Worm (Caenorhabditis elegans): ENCODE results near the gene gpa-1.

DNA sequence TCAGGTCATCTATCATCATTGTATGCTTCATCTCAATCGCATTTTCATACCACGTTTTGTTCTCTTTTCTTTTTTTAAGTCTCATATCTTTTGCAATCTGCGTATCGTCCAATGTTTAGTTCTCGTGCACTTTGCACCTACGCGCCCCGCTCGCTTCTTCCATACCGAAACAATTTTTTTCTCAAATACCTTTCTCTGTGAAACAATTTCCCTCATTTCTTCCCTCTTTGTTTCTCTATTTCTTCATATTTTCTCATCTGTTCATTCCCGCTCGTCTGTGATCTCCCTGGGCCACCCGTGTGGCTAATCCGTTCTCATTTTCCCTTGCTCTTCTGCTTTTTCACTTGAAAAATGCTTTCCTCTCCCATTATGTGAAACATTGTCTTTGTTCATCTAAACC lies 37.2 kb downstream of the gpa-1 start:
- TF ChIP-seq pes-1 (GFP tag; IDR thresholded peaks at IDR 0.05) = no peak
- no peak for TF ChIP-seq ama-1 (optimal IDR thresholded peaks at IDR 0.05)
- TF ChIP-seq sea-1 (GFP tag; conservative IDR thresholded peaks at IDR 0.05) = no peak
- TF ChIP-seq F13C5.2 (tag; optimal IDR thresholded peaks at IDR 0.05) = no peak
- no peak for TF ChIP-seq flt-1 (GFP tag; IDR thresholded peaks at IDR 0.05)
- no peak for TF ChIP-seq B0310.2 (tag; optimal IDR thresholded peaks at IDR 0.05)

Measured in whole organism, early embryonic.